Fruit fly (Drosophila melanogaster) S2 (cell line): ENCODE data around the gene KrT95D.

Source experiments
- CG8478 ChIP-seq: fragments of >200 bp; optimal IDR thresholded peaks from 2 replicates; lab custom pipeline; 2018
- CTCF ChIP-seq, 2 experiments: fragments of >200 bp; optimal IDR thresholded peaks; 2 replicates each; lab custom pipeline; 2018

- no peak for TF ChIP-seq CG8478
- TF ChIP-seq CTCF (optimal IDR thresholded peaks at IDR 0.05; lab: Kevin White, UChicago) = peak in 1 of 2 experiments; percentile 20
Observed at dm6 chr3R:24058041-24058440, 26.4 kb upstream of the KrT95D start, which contains the start of gene SMC1.
